Worm (Caenorhabditis elegans) whole organism, L2 larva: ENCODE data around the gene svh-1.

Source experiments
- F13H6.1 ChIP-seq: sonication (generic microtip); optimal IDR thresholded peaks from 2 replicates; lab custom pipeline; 2016; ENCODE audit warnings: missing genetic modification characterization, missing compliant biosample characterization
- R02D3.7 ChIP-seq: fragments of 150-350 bp; optimal IDR thresholded peaks from 2 replicates; lab custom pipeline; 2014; ENCODE audit warnings: missing biosample characterization, missing genetic modification characterization
- Y55F3AM.14 ChIP-seq: fragments of 200-800 bp; sonication (Bioruptor generic); optimal IDR thresholded peaks from 2 replicates; lab custom pipeline; 2018; ENCODE audit warnings: mild to moderate bottlenecking, missing genetic modification characterization, missing compliant biosample characterization
- ZK546.5 ChIP-seq: sonication (generic microtip); optimal IDR thresholded peaks from 2 replicates; lab custom pipeline; 2017; ENCODE audit warnings: missing biosample characterization, missing genetic modification characterization
- aly-2 ChIP-seq: fragments of 150-350 bp; optimal IDR thresholded peaks from 2 replicates; lab custom pipeline; 2014; ENCODE audit warnings: missing biosample characterization, missing genetic modification characterization
- blmp-1 ChIP-seq: sonication (generic microtip); optimal IDR thresholded peaks from 2 replicates; lab custom pipeline; 2017; ENCODE audit warnings: missing genetic modification characterization, mild to moderate bottlenecking, missing compliant biosample characterization, antibody characterized with exemption, moderate library complexity; ENCODE audit not compliant: insufficient read depth
- ceh-16 ChIP-seq: fragments of 150-350 bp; optimal IDR thresholded peaks from 2 replicates; lab custom pipeline; 2014; ENCODE audit warnings: missing biosample characterization, missing genetic modification characterization
- ceh-82 ChIP-seq: fragments of 150-350 bp; optimal IDR thresholded peaks from 2 replicates; lab custom pipeline; 2014; ENCODE audit warnings: missing biosample characterization, missing genetic modification characterization
- crh-2 ChIP-seq: sonication (generic microtip); optimal IDR thresholded peaks from 2 replicates; lab custom pipeline; 2017; ENCODE audit warnings: missing biosample characterization, missing genetic modification characterization
- dmd-4 ChIP-seq: sonication (generic microtip); optimal IDR thresholded peaks from 2 replicates; lab custom pipeline; 2017; ENCODE audit warnings: missing biosample characterization, missing genetic modification characterization
- egl-27 ChIP-seq: sonication (generic microtip); optimal IDR thresholded peaks from 3 replicates; lab custom pipeline; 2017; ENCODE audit warnings: missing biosample characterization, missing genetic modification reagents, missing genetic modification characterization
- elt-1 ChIP-seq: fragments of 150-350 bp; optimal IDR thresholded peaks from 2 replicates; lab custom pipeline; 2014; ENCODE audit warnings: missing biosample characterization, missing genetic modification characterization
- elt-3 ChIP-seq: sonication (generic microtip); optimal IDR thresholded peaks from 2 replicates; lab custom pipeline; 2017; ENCODE audit warnings: missing biosample characterization, missing genetic modification characterization
- fos-1 ChIP-seq: fragments of 150-350 bp; optimal IDR thresholded peaks from 2 replicates; lab custom pipeline; 2014; ENCODE audit warnings: missing biosample characterization, missing genetic modification characterization
- gmeb-1 ChIP-seq: fragments of 150-350 bp; optimal IDR thresholded peaks from 2 replicates; lab custom pipeline; 2014; ENCODE audit warnings: missing biosample characterization, missing genetic modification characterization
- lin-11 ChIP-seq: fragments of 150-350 bp; sonication (generic microtip); optimal IDR thresholded peaks from 2 replicates; lab custom pipeline; 2014; ENCODE audit warnings: missing biosample characterization, missing genetic modification characterization, inconsistent platforms, mixed read lengths
- lin-13 ChIP-seq: fragments of 150-350 bp; optimal IDR thresholded peaks from 2 replicates; lab custom pipeline; 2014; ENCODE audit warnings: missing biosample characterization, missing genetic modification reagents, missing genetic modification characterization
- lin-39 ChIP-seq: fragments of 150-350 bp; optimal IDR thresholded peaks from 2 replicates; lab custom pipeline; 2014; ENCODE audit warnings: missing biosample characterization, missing genetic modification reagents, missing genetic modification characterization
- lsy-2 ChIP-seq, 2 experiments: fragments of 150-350 bp in 1 of 2; sonication (generic microtip) in 1 of 2; optimal IDR thresholded peaks; 2 replicates each; lab custom pipeline; 2014 to 2017; ENCODE audit warnings: missing biosample characterization in 2 of 2, missing genetic modification characterization in 2 of 2
- mab-5 ChIP-seq: fragments of 150-350 bp; optimal IDR thresholded peaks from 2 replicates; lab custom pipeline; 2014; ENCODE audit warnings: missing biosample characterization, missing genetic modification characterization
- mdl-1 ChIP-seq, 2 experiments: fragments of 150-350 bp in 1 of 2; sonication (generic microtip) in 1 of 2; optimal IDR thresholded peaks; 2 replicates each; lab custom pipeline; 2017; ENCODE audit warnings: missing biosample characterization in 2 of 2, missing genetic modification characterization in 2 of 2
- nhr-10 ChIP-seq: sonication (generic microtip); optimal IDR thresholded peaks from 2 replicates; lab custom pipeline; 2017; ENCODE audit warnings: missing biosample characterization, missing genetic modification characterization
- nhr-129 ChIP-seq: fragments of 150-350 bp; optimal IDR thresholded peaks from 2 replicates; lab custom pipeline; 2014; ENCODE audit warnings: missing biosample characterization, missing genetic modification characterization
- nhr-21 ChIP-seq: fragments of 150-350 bp; optimal IDR thresholded peaks from 2 replicates; lab custom pipeline; 2014; ENCODE audit warnings: missing biosample characterization, missing genetic modification characterization
- nhr-23 ChIP-seq: fragments of 150-350 bp; optimal IDR thresholded peaks from 2 replicates; lab custom pipeline; 2014; ENCODE audit warnings: missing biosample characterization, missing genetic modification reagents, missing genetic modification characterization
- nhr-25 ChIP-seq: fragments of 150-350 bp; sonication (generic microtip); optimal IDR thresholded peaks from 3 replicates; lab custom pipeline; 2014; ENCODE audit warnings: missing biosample characterization, missing genetic modification characterization
- nhr-6 ChIP-seq: fragments of 150-350 bp; optimal IDR thresholded peaks from 2 replicates; lab custom pipeline; 2014; ENCODE audit warnings: missing biosample characterization, missing genetic modification characterization
- nhr-77 ChIP-seq: fragments of 150-350 bp; optimal IDR thresholded peaks from 2 replicates; lab custom pipeline; 2014; ENCODE audit warnings: missing biosample characterization, missing genetic modification characterization
- peb-1 ChIP-seq: fragments of 150-350 bp; optimal IDR thresholded peaks from 2 replicates; lab custom pipeline; 2014; ENCODE audit warnings: missing biosample characterization, missing genetic modification characterization
- sem-4 ChIP-seq: fragments of 150-350 bp; optimal IDR thresholded peaks from 2 replicates; lab custom pipeline; 2014; ENCODE audit warnings: missing biosample characterization, missing genetic modification reagents, missing genetic modification characterization
- skn-1 ChIP-seq: sonication (generic microtip); optimal IDR thresholded peaks from 2 replicates; lab custom pipeline; 2017; ENCODE audit warnings: missing biosample characterization, missing genetic modification characterization
- sma-3 ChIP-seq: sonication (generic microtip); optimal IDR thresholded peaks from 2 replicates; lab custom pipeline; 2016; ENCODE audit warnings: missing genetic modification reagents, missing genetic modification characterization, missing compliant biosample characterization
- sma-9 ChIP-seq, 2 experiments: fragments of 150-350 bp in 1 of 2; sonication (generic microtip) in 1 of 2; optimal IDR thresholded peaks; 2 replicates each; lab custom pipeline; 2014 to 2016; ENCODE audit warnings: missing genetic modification characterization in 2 of 2, mild to moderate bottlenecking in 1 of 2, missing biosample characterization in 1 of 2, missing compliant biosample characterization in 1 of 2, missing genetic modification reagents in 1 of 2, moderate library complexity in 1 of 2
- snpc-4 ChIP-seq: fragments of 150-350 bp; optimal IDR thresholded peaks from 2 replicates; lab custom pipeline; 2014; ENCODE audit warnings: missing biosample characterization, missing genetic modification characterization
- unc-62 ChIP-seq: fragments of 150-350 bp; optimal IDR thresholded peaks from 2 replicates; lab custom pipeline; 2014; ENCODE audit warnings: missing biosample characterization, missing genetic modification reagents, missing genetic modification characterization
- zag-1 ChIP-seq: fragments of 150-350 bp; optimal IDR thresholded peaks from 2 replicates; lab custom pipeline; 2014; ENCODE audit warnings: missing biosample characterization, missing genetic modification characterization
- ztf-1 ChIP-seq: fragments of 200-800 bp; sonication (Bioruptor generic); conservative IDR thresholded peaks from 2 replicates; pipeline ENCODE4 v1.3.6; 2022; ENCODE audit warnings: missing genetic modification characterization, missing compliant biosample characterization
- ztf-11 ChIP-seq: sonication (generic microtip); optimal IDR thresholded peaks from 2 replicates; lab custom pipeline; 2017; ENCODE audit warnings: missing biosample characterization, missing genetic modification characterization
- ztf-4 ChIP-seq: fragments of 150-350 bp; optimal IDR thresholded peaks from 2 replicates; lab custom pipeline; 2014; ENCODE audit warnings: missing biosample characterization, missing genetic modification characterization

Gene svh-1

ce11 chrIV:8169674-8170073 lies 36.7 kb upstream of the svh-1 start, which contains the start of gene C07G1.15:
Gene C07G1.15, plus strand, starts transcription at chrIV:8169974.
- TF ChIP-seq peb-1 (tag; lab: Kevin White, UChicago), result no peak
- no peak for TF ChIP-seq ceh-16 (tag; lab: Kevin White, UChicago)
- TF ChIP-seq ZK546.5 (tag; lab: Kevin White, UChicago), result no peak
- no peak for TF ChIP-seq gmeb-1 (tag; lab: Kevin White, UChicago)
- no peak for TF ChIP-seq F13H6.1
- TF ChIP-seq ceh-82 (tag; lab: Kevin White, UChicago), result no peak
- no peak for TF ChIP-seq snpc-4 (tag; lab: Kevin White, UChicago)
- TF ChIP-seq Y55F3AM.14 (GFP tag; lab: Kevin White, UChicago), result no peak
- no peak for TF ChIP-seq nhr-129 (tag; lab: Kevin White, UChicago)
- TF ChIP-seq ztf-11 (tag; lab: Kevin White, UChicago), result no peak
- TF ChIP-seq nhr-21 (tag; lab: Kevin White, UChicago), result no peak
- TF ChIP-seq R02D3.7 (tag; lab: Kevin White, UChicago), result no peak

ce11 chrIV:8170264-8170663 lies 36.1 kb upstream of the svh-1 start:
- no peak for TF ChIP-seq lsy-2 (tag; optimal IDR thresholded peaks at IDR 0.05; lab: Kevin White, UChicago)
- no peak for TF ChIP-seq elt-1 (tag; lab: Kevin White, UChicago)
- no peak for TF ChIP-seq mab-5
- no peak for TF ChIP-seq ztf-4 (tag; lab: Kevin White, UChicago)
- peak; percentile 20 for TF ChIP-seq blmp-1 (tag; lab: Kevin White, UChicago)
- TF ChIP-seq sma-9 (GFP tag; optimal IDR thresholded peaks at IDR 0.05; lab: Kevin White, UChicago), result peak; percentile 19
- no peak for TF ChIP-seq sma-9 (tag; optimal IDR thresholded peaks at IDR 0.05; lab: Kevin White, UChicago)
- TF ChIP-seq elt-3, result no peak
- TF ChIP-seq ZK546.5 (tag; lab: Kevin White, UChicago), result no peak
- TF ChIP-seq ceh-16 (tag; lab: Kevin White, UChicago), result no peak
- TF ChIP-seq Y55F3AM.14 (GFP tag; lab: Kevin White, UChicago), result no peak
- TF ChIP-seq lin-11, result no peak
- TF ChIP-seq zag-1, result no peak
- TF ChIP-seq sem-4 (tag; lab: Kevin White, UChicago), result peak; percentile 11
- no peak for TF ChIP-seq mdl-1 (tag; optimal IDR thresholded peaks at IDR 0.05; lab: Kevin White, UChicago)
- peak; percentile 31 for TF ChIP-seq fos-1 (tag; lab: Kevin White, UChicago)
- TF ChIP-seq nhr-77 (tag; lab: Kevin White, UChicago), result no peak
- peak; percentile 19 for TF ChIP-seq nhr-21 (tag; lab: Kevin White, UChicago)
- TF ChIP-seq nhr-10 (tag; lab: Kevin White, UChicago), result no peak
- no peak for TF ChIP-seq crh-2 (tag; lab: Kevin White, UChicago)
- TF ChIP-seq skn-1, result no peak
- no peak for TF ChIP-seq lin-13 (GFP tag; lab: Kevin White, UChicago)
- TF ChIP-seq egl-27 (tag; lab: Kevin White, UChicago), result peak; percentile 33
- no peak for TF ChIP-seq aly-2 (tag; lab: Kevin White, UChicago)
- TF ChIP-seq lin-39 (tag; lab: Kevin White, UChicago), result no peak
- no peak for TF ChIP-seq ztf-1
- no peak for TF ChIP-seq unc-62
- TF ChIP-seq sma-3 (GFP tag; lab: Kevin White, UChicago), result peak; percentile 17
- TF ChIP-seq nhr-6 (tag; lab: Kevin White, UChicago), result no peak
- no peak for TF ChIP-seq nhr-25 (tag; lab: Kevin White, UChicago)
- TF ChIP-seq F13H6.1, result peak; percentile 51

- TF ChIP-seq R02D3.7 (tag; lab: Kevin White, UChicago) (no peak), nhr-25 (tag; lab: Kevin White, UChicago) (peak; percentile 43), sma-3 (GFP tag; lab: Kevin White, UChicago) (no peak), nhr-10 (tag; lab: Kevin White, UChicago) (no peak)
These were observed 35.0 kb upstream of the svh-1 start for ce11 chrIV:8171376-8171775.

ce11 chrIV:8173610-8174009 lies 32.8 kb upstream of the svh-1 start:
- TF ChIP-seq elt-1 (tag; lab: Kevin White, UChicago), result no peak
- TF ChIP-seq dmd-4, result no peak
- no peak for TF ChIP-seq nhr-10 (tag; lab: Kevin White, UChicago)
- TF ChIP-seq nhr-23, result no peak
- TF ChIP-seq mdl-1 (tag; optimal IDR thresholded peaks at IDR 0.05; lab: Kevin White, UChicago), result no peak
- TF ChIP-seq blmp-1 (tag; lab: Kevin White, UChicago), result no peak
- no peak for TF ChIP-seq ztf-4 (tag; lab: Kevin White, UChicago)
